Fruit fly (Drosophila melanogaster) S2 (cell line): Measurements from ENCODE around the gene Sirt7.

Experiments used
- CG8478 ChIP-seq: fragments of >200 bp; optimal IDR thresholded peaks from 2 replicates; lab custom pipeline; 2018
- CTCF ChIP-seq, 2 experiments: fragments of >200 bp; optimal IDR thresholded peaks; 2 replicates each; lab custom pipeline; 2018

dm6 chr3R:29075631-29076398 is 20.1 kb downstream of the Sirt7 start:
- TF ChIP-seq CTCF (optimal IDR thresholded peaks at IDR 0.05; lab: Kevin White, UChicago) (no peak), CG8478 (no peak)
